Fruit fly (Drosophila melanogaster) whole organism, embryonic: Measurements from ENCODE around the gene CG44001.

Experiments used
- ATbp ChIP-seq: fragments of 200-800 bp; sonication (Bioruptor generic); optimal IDR thresholded peaks from 2 replicates; lab custom pipeline; 2017; ENCODE audit warnings: missing biosample characterization, mild to moderate bottlenecking, missing genetic modification characterization, missing genetic modification reagents
- CG10431 ChIP-seq: fragments of 200-800 bp; sonication (Bioruptor generic); optimal IDR thresholded peaks from 3 replicates; lab custom pipeline; 2018; ENCODE audit warnings: missing biosample characterization, mild to moderate bottlenecking, missing genetic modification characterization
- CG12219 ChIP-seq: fragments of 200-800 bp; sonication (Bioruptor generic); optimal IDR thresholded peaks from 3 replicates; lab custom pipeline; 2018; ENCODE audit warnings: missing biosample characterization, mild to moderate bottlenecking, missing genetic modification characterization
- CG12942 ChIP-seq: fragments of 200-800 bp; sonication (Bioruptor generic); optimal IDR thresholded peaks from 3 replicates; lab custom pipeline; 2016; ENCODE audit warnings: missing biosample characterization, missing genetic modification characterization
- CG13287 ChIP-seq: fragments of 200-800 bp; sonication (Bioruptor generic); IDR thresholded peaks from 2 replicates; pipeline ENCODE4 v1.3.6; 2022; ENCODE audit warnings: missing biosample characterization, missing genetic modification characterization; ENCODE audit not compliant: partially characterized antibody
- CG14965 ChIP-seq: fragments of 200-800 bp; sonication (Bioruptor generic); optimal IDR thresholded peaks from 2 replicates; lab custom pipeline; 2016; ENCODE audit warnings: missing biosample characterization, missing genetic modification characterization, borderline replicate concordance
- CG17385 ChIP-seq: fragments of 200-800 bp; sonication (Bioruptor generic); optimal IDR thresholded peaks from 3 replicates; lab custom pipeline; 2018; ENCODE audit warnings: missing biosample characterization, mild to moderate bottlenecking, missing genetic modification characterization
- CG17802 ChIP-seq: fragments of 200-800 bp; sonication (Bioruptor generic); optimal IDR thresholded peaks from 2 replicates; lab custom pipeline; 2018; ENCODE audit warnings: missing biosample characterization, mild to moderate bottlenecking, missing genetic modification characterization, moderate library complexity
- CG33557 ChIP-seq: fragments of 200-800 bp; sonication (Bioruptor generic); optimal IDR thresholded peaks from 2 replicates; lab custom pipeline; 2019; ENCODE audit warnings: missing biosample characterization, mild to moderate bottlenecking, missing genetic modification characterization, moderate library complexity
- CG3995 ChIP-seq: fragments of 200-800 bp; sonication (Bioruptor generic); optimal IDR thresholded peaks from 3 replicates; lab custom pipeline; 2016; ENCODE audit warnings: missing biosample characterization, missing genetic modification characterization
- CG4820 ChIP-seq: fragments of 200-800 bp; sonication (Bioruptor generic); optimal IDR thresholded peaks from 3 replicates; lab custom pipeline; 2016; ENCODE audit warnings: missing biosample characterization, missing genetic modification characterization
- CG6791 ChIP-seq: fragments of 200-800 bp; sonication (Bioruptor generic); IDR thresholded peaks from 3 replicates; pipeline ENCODE4 v1.3.6; 2022; ENCODE audit warnings: missing biosample characterization, missing genetic modification characterization; ENCODE audit not compliant: partially characterized antibody
- CG6813 ChIP-seq: fragments of 200-800 bp; sonication (Bioruptor generic); optimal IDR thresholded peaks from 2 replicates; lab custom pipeline; 2017; ENCODE audit warnings: missing biosample characterization, missing genetic modification characterization, mild to moderate bottlenecking, moderate library complexity, missing genetic modification reagents
- CG7271 ChIP-seq: fragments of 200-800 bp; sonication (Bioruptor generic); optimal IDR thresholded peaks from 2 replicates; lab custom pipeline; 2018; ENCODE audit warnings: missing biosample characterization, mild to moderate bottlenecking, missing genetic modification characterization, moderate library complexity
- CG7556 ChIP-seq: fragments of 200-800 bp; sonication (Bioruptor generic); optimal IDR thresholded peaks from 2 replicates; lab custom pipeline; 2017; ENCODE audit warnings: missing biosample characterization, mild to moderate bottlenecking, missing genetic modification characterization
- CG8281 ChIP-seq: fragments of 200-800 bp; sonication (Bioruptor generic); optimal IDR thresholded peaks from 2 replicates; lab custom pipeline; 2018; ENCODE audit warnings: missing biosample characterization, mild to moderate bottlenecking, missing genetic modification characterization, moderate library complexity
- CG8924 ChIP-seq: fragments of 200-800 bp; optimal IDR thresholded peaks from 3 replicates; lab custom pipeline; 2019; ENCODE audit warnings: missing biosample characterization, mild to moderate bottlenecking, missing genetic modification characterization, moderate library complexity
- ERR ChIP-seq: fragments of 200-800 bp; sonication (Bioruptor generic); optimal IDR thresholded peaks from 2 replicates; lab custom pipeline; 2016; ENCODE audit warnings: missing biosample characterization, missing genetic modification characterization
- Elba2 ChIP-seq: fragments of 200-800 bp; sonication (Bioruptor generic); optimal IDR thresholded peaks from 3 replicates; lab custom pipeline; 2016; ENCODE audit warnings: missing biosample characterization, missing genetic modification characterization
- HLHmδ ChIP-seq: fragments of 200-800 bp; sonication (Bioruptor generic); optimal IDR thresholded peaks from 2 replicates; lab custom pipeline; 2018; ENCODE audit warnings: missing biosample characterization, mild to moderate bottlenecking, missing genetic modification characterization, moderate library complexity
- Hr51 ChIP-seq, 2 experiments: fragments of 200-800 bp; sonication (Bioruptor generic); optimal IDR thresholded peaks; 2 replicates in 1 of 2; 3 replicates in 1 of 2; lab custom pipeline; 2016 to 2018; ENCODE audit warnings: missing biosample characterization in 2 of 2, missing genetic modification characterization in 2 of 2, mild to moderate bottlenecking in 1 of 2, moderate library complexity in 1 of 2
- Lpt ChIP-seq: fragments of >200 bp; optimal IDR thresholded peaks from 2 replicates; lab custom pipeline; 2018; ENCODE audit warnings: missing biosample characterization, missing genetic modification characterization
- MESR4 ChIP-seq: fragments of 200-800 bp; sonication (Bioruptor generic); optimal IDR thresholded peaks from 2 replicates; lab custom pipeline; 2018; ENCODE audit warnings: missing biosample characterization, mild to moderate bottlenecking, missing genetic modification characterization, moderate library complexity
- NFAT ChIP-seq: fragments of 200-800 bp; sonication (Bioruptor generic); IDR thresholded peaks from 2 replicates; pipeline ENCODE4 v1.3.6; 2022; ENCODE audit warnings: missing biosample characterization, missing genetic modification characterization
- Pdp1 ChIP-seq, 2 experiments: fragments of 200-800 bp; sonication (Bioruptor generic); optimal IDR thresholded peaks; 3 replicates each; lab custom pipeline; 2016; ENCODE audit warnings: missing biosample characterization in 2 of 2, missing genetic modification characterization in 2 of 2, mild to moderate bottlenecking in 1 of 2, moderate library complexity in 1 of 2
- Ravus ChIP-seq: fragments of 200-800 bp; sonication (Bioruptor generic); IDR thresholded peaks from 2 replicates; pipeline ENCODE4 v1.3.6; 2022; ENCODE audit warnings: missing biosample characterization, missing genetic modification characterization
- ac ChIP-seq: fragments of 200-800 bp; sonication (Bioruptor generic); optimal IDR thresholded peaks from 3 replicates; lab custom pipeline; 2017; ENCODE audit warnings: missing biosample characterization, mild to moderate bottlenecking, missing genetic modification characterization
- al ChIP-seq: fragments of 200-800 bp; sonication (Bioruptor generic); IDR thresholded peaks from 2 replicates; pipeline ENCODE4 v1.3.6; 2022; ENCODE audit warnings: missing biosample characterization, missing genetic modification characterization
- ash1 ChIP-seq: fragments of 200-800 bp; sonication (Bioruptor generic); optimal IDR thresholded peaks from 2 replicates; lab custom pipeline; 2018; ENCODE audit warnings: missing biosample characterization, mild to moderate bottlenecking, missing genetic modification characterization
- bab2 ChIP-seq: fragments of 200-800 bp; sonication (Bioruptor generic); optimal IDR thresholded peaks from 2 replicates; lab custom pipeline; 2016; ENCODE audit warnings: missing biosample characterization, missing genetic modification characterization
- cas ChIP-seq: fragments of 200-800 bp; sonication (Bioruptor generic); IDR thresholded peaks from 2 replicates; pipeline ENCODE4 v1.3.6; 2022; ENCODE audit warnings: missing biosample characterization, missing genetic modification characterization
- chinmo ChIP-seq: fragments of 200-800 bp; sonication (Bioruptor generic); IDR thresholded peaks from 4 replicates; pipeline ENCODE4 v1.3.6; 2022; ENCODE audit warnings: missing biosample characterization, missing genetic modification characterization; ENCODE audit not compliant: partially characterized antibody
- ftz-f1 ChIP-seq: fragments of 200-800 bp; sonication (Bioruptor generic); optimal IDR thresholded peaks from 2 replicates; lab custom pipeline; 2016; ENCODE audit warnings: missing biosample characterization, missing genetic modification characterization
- fu2 ChIP-seq: fragments of 200-800 bp; sonication (Bioruptor generic); optimal IDR thresholded peaks from 2 replicates; lab custom pipeline; 2016; ENCODE audit warnings: missing biosample characterization, missing genetic modification characterization
- ham ChIP-seq: fragments of 200-800 bp; sonication (Bioruptor generic); IDR thresholded peaks from 2 replicates; pipeline ENCODE4 v1.3.6; 2022; ENCODE audit warnings: missing biosample characterization, missing genetic modification characterization
- lab ChIP-seq: fragments of 200-800 bp; sonication (Bioruptor generic); optimal IDR thresholded peaks from 3 replicates; lab custom pipeline; 2017; ENCODE audit warnings: missing biosample characterization, missing genetic modification characterization, mild to moderate bottlenecking, moderate library complexity, missing genetic modification reagents
- lola ChIP-seq, 3 experiments: fragments of >200 bp in 2 of 3; fragments of 200-800 bp in 1 of 3; sonication (Bioruptor generic) in 1 of 3; optimal IDR thresholded peaks; 2 replicates each; lab custom pipeline; 2017 to 2019; ENCODE audit warnings: missing biosample characterization in 3 of 3, missing genetic modification characterization in 3 of 3, mild to moderate bottlenecking in 1 of 3, moderate library complexity in 1 of 3
- nau ChIP-seq: fragments of 200-800 bp; sonication (Bioruptor generic); optimal IDR thresholded peaks from 3 replicates; lab custom pipeline; 2017; ENCODE audit warnings: missing biosample characterization, mild to moderate bottlenecking, missing genetic modification characterization, missing genetic modification reagents
- prd ChIP-seq, 3 experiments: fragments of >200 bp in 2 of 3; fragments of 200-800 bp in 1 of 3; sonication (Bioruptor generic) in 1 of 3; optimal IDR thresholded peaks in 2 of 3; IDR thresholded peaks in 1 of 3; 2 replicates in 2 of 3; 3 replicates in 1 of 3; pipeline versions ENCODE4 v1.3.6 to Lab custom; 2017 to 2022; ENCODE audit warnings: missing biosample characterization in 1 of 3, missing genetic modification characterization in 1 of 3
- psq ChIP-seq: fragments of 200-800 bp; sonication (Bioruptor generic); optimal IDR thresholded peaks from 2 replicates; lab custom pipeline; 2017; ENCODE audit warnings: missing biosample characterization, missing genetic modification characterization
- scrt ChIP-seq: fragments of 200-800 bp; sonication (Bioruptor generic); optimal IDR thresholded peaks from 2 replicates; lab custom pipeline; 2018; ENCODE audit warnings: missing biosample characterization, mild to moderate bottlenecking, missing genetic modification characterization, moderate library complexity
- sens ChIP-seq: fragments of 200-800 bp; sonication (Bioruptor generic); peaks from one replicate; lab custom pipeline; 2016; ENCODE audit warnings: missing biosample characterization, missing genetic modification characterization
- sisA ChIP-seq: fragments of 200-800 bp; sonication (Bioruptor generic); IDR thresholded peaks from 2 replicates; pipeline ENCODE4 v1.3.6; 2022; ENCODE audit warnings: missing biosample characterization, missing genetic modification characterization
- toy ChIP-seq: fragments of 200-800 bp; sonication (Bioruptor generic); IDR thresholded peaks from 2 replicates; pipeline ENCODE4 v1.3.6; 2022; ENCODE audit warnings: missing biosample characterization, missing genetic modification characterization
- tup ChIP-seq: fragments of 200-800 bp; sonication (Bioruptor generic); optimal IDR thresholded peaks from 2 replicates; lab custom pipeline; 2016; ENCODE audit warnings: missing biosample characterization, mild to moderate bottlenecking, missing genetic modification characterization, moderate library complexity
- vnd ChIP-seq: fragments of 200-800 bp; sonication (Bioruptor generic); IDR thresholded peaks from 3 replicates; pipeline ENCODE4 v1.3.6; 2022; ENCODE audit warnings: missing biosample characterization, missing genetic modification characterization; ENCODE audit not compliant: partially characterized antibody
- zfh2 ChIP-seq: fragments of 200-800 bp; sonication (Bioruptor generic); optimal IDR thresholded peaks from 2 replicates; lab custom pipeline; 2016; ENCODE audit warnings: missing biosample characterization, missing genetic modification characterization

The CG44001 gene

dm6 chr2L:5004677-5005463, 38.2 kb upstream of the CG44001 start (continued):
- TF ChIP-seq prd (optimal IDR thresholded peaks at IDR 0.05; lab: Kevin White, UChicago) = no peak
- peak; percentile 98 for TF ChIP-seq prd (GFP tag; IDR thresholded peaks at IDR 0.05; lab: Robert Waterston, UW)
- TF ChIP-seq psq (GFP tag; lab: Kevin White, UChicago) = peak; percentile 74
- peak in 1 of 3 experiments; percentile 80 for TF ChIP-seq lola (GFP tag; optimal IDR thresholded peaks at IDR 0.05; lab: Kevin White, UChicago)
- peak; percentile 75; the same call in 1 of the 2 replicates for TF ChIP-seq ham (GFP tag; lab: Robert Waterston, UW)
- peak; percentile 50 for TF ChIP-seq CG3995 (GFP tag; lab: Kevin White, UChicago)
- peak; percentile 84 for TF ChIP-seq CG8281 (tag; lab: Kevin White, UChicago)
- peak; percentile 34 for TF ChIP-seq MESR4 (GFP tag; lab: Kevin White, UChicago)
- TF ChIP-seq CG10431 (GFP tag; lab: Kevin White, UChicago) = peak; percentile 65
- TF ChIP-seq ftz-f1 (GFP tag; lab: Kevin White, UChicago) = peak; percentile 79
- TF ChIP-seq CG17802 (tag; lab: Kevin White, UChicago) = peak; percentile 72
- TF ChIP-seq vnd (GFP tag; lab: Robert Waterston, UW) = no peak
- no peak for TF ChIP-seq HLHmδ (GFP tag; lab: Kevin White, UChicago)
- no peak for TF ChIP-seq Lpt (GFP tag; lab: Kevin White, UChicago)
- no peak for TF ChIP-seq CG13287 (GFP tag; lab: Robert Waterston, UW)
- TF ChIP-seq CG6813 (GFP tag; lab: Kevin White, UChicago) = peak; percentile 94
- TF ChIP-seq lab = peak; percentile 99
- peak; percentile 67 for TF ChIP-seq CG33557 (GFP tag; lab: Kevin White, UChicago)
- peak; percentile 96 for TF ChIP-seq CG7556 (GFP tag; lab: Kevin White, UChicago)
- peak; percentile 82 for TF ChIP-seq toy (GFP tag; lab: Robert Waterston, UW)
- peak; percentile 95 for TF ChIP-seq cas (GFP tag; lab: Robert Waterston, UW)
- TF ChIP-seq CG17385 (GFP tag; lab: Kevin White, UChicago) = peak; percentile 91
- peak; percentile 92 for TF ChIP-seq CG4820
- TF ChIP-seq bab2 (GFP tag; lab: Kevin White, UChicago) = peak; percentile 96
- TF ChIP-seq chinmo (GFP tag; lab: Robert Waterston, UW) = no peak
- peak; percentile 95 for TF ChIP-seq ERR (GFP tag; lab: Kevin White, UChicago)
- TF ChIP-seq NFAT (GFP tag; lab: Robert Waterston, UW) = peak; percentile 92
- peak; percentile 92 for TF ChIP-seq al (GFP tag; lab: Robert Waterston, UW)
- TF ChIP-seq Elba2 (GFP tag; lab: Kevin White, UChicago) = no peak
- peak; percentile 97 for TF ChIP-seq sisA
- peak; percentile 90 for TF ChIP-seq tup (GFP tag; lab: Kevin White, UChicago)
- peak; percentile 94 for TF ChIP-seq CG8924 (tag; lab: Kevin White, UChicago)
- TF ChIP-seq zfh2 (GFP tag; lab: Kevin White, UChicago) = peak; percentile 95
- TF ChIP-seq Hr51 (GFP tag; optimal IDR thresholded peaks at IDR 0.05; lab: Kevin White, UChicago) = peak; percentile 92 to 93
- TF ChIP-seq sens (GFP tag; lab: Kevin White, UChicago) = peak; percentile 99
- TF ChIP-seq fu2 (GFP tag; lab: Kevin White, UChicago) = peak; percentile 95
- TF ChIP-seq nau = peak; percentile 89
- TF ChIP-seq CG12219 (GFP tag; lab: Kevin White, UChicago) = peak; percentile 91
- peak; percentile 93 for TF ChIP-seq ATbp (GFP tag; lab: Kevin White, UChicago)
- TF ChIP-seq CG12942 (GFP tag; lab: Kevin White, UChicago) = peak; percentile 84
- TF ChIP-seq Ravus (GFP tag; lab: Robert Waterston, UW) = peak; percentile 90
- peak; percentile 74 for TF ChIP-seq CG14965 (GFP tag; lab: Kevin White, UChicago)
- peak; percentile 27 for TF ChIP-seq ac
- TF ChIP-seq scrt (GFP tag; lab: Kevin White, UChicago) = peak; percentile 93
- peak; percentile 94 to 96 for TF ChIP-seq Pdp1 (GFP tag; optimal IDR thresholded peaks at IDR 0.05; lab: Kevin White, UChicago)
- TF ChIP-seq ash1 (GFP tag; lab: Kevin White, UChicago) = peak; percentile 79
- TF ChIP-seq CG7271 = peak; percentile 75
- no peak for TF ChIP-seq CG6791 (GFP tag; lab: Robert Waterston, UW)
